Fruit fly (Drosophila melanogaster): ENCODE results near the gene Ulp1.

Ulp1 gene

dm6 chrX:19152570-19153287 lies 55.3 kb downstream of the Ulp1 start:
- TF ChIP-seq CG13894 (tag; optimal IDR thresholded peaks at IDR 0.05) (no peak), Atf3 (GFP tag; optimal IDR thresholded peaks at IDR 0.05) (no peak), CG17802 (tag; optimal IDR thresholded peaks at IDR 0.05) (no peak), CG17361 (GFP tag; IDR thresholded peaks at IDR 0.05) (peak; percentile 83), CG18262 (tag; optimal IDR thresholded peaks at IDR 0.05) (peak; percentile 76), CG34376 (GFP tag; optimal IDR thresholded peaks at IDR 0.05) (no peak), CG10274 (GFP tag; optimal IDR thresholded peaks at IDR 0.05) (peak; percentile 3), CG11696 (GFP tag; IDR thresholded peaks at IDR 0.05) (no peak), crol (GFP tag; IDR thresholded peaks at IDR 0.05) (no peak), CG15011 (GFP tag; optimal IDR thresholded peaks at IDR 0.05) (no peak), CG4730 (GFP tag; IDR thresholded peaks at IDR 0.05) (0 out of 2 replicates have a peak, but pooled peaks have one; percentile 27), HmgD (GFP tag; optimal IDR thresholded peaks at IDR 0.05) (no peak), Side (GFP tag; optimal IDR thresholded peaks at IDR 0.05) (no peak), sens (GFP tag) (peak; percentile 85), E2f1 (GFP tag; IDR thresholded peaks at IDR 0.05) (peak; percentile 39; the same call in 1 of the 2 replicates), H2.0 (GFP tag; IDR thresholded peaks at IDR 0.05) (no peak), Pdp1 (GFP tag; optimal IDR thresholded peaks at IDR 0.05) (peak in 1 of 2 experiments; percentile 16), cg (GFP tag; optimal IDR thresholded peaks at IDR 0.05) (no peak), eve (GFP tag; optimal IDR thresholded peaks at IDR 0.05) (peak in 1 of 2 experiments; percentile 77), CG30020 (tag; optimal IDR thresholded peaks at IDR 0.05) (no peak), CG14710 (tag; optimal IDR thresholded peaks at IDR 0.05) (peak; percentile 60), CG10462 (GFP tag; optimal IDR thresholded peaks at IDR 0.05) (peak; percentile 32), Fer1 (GFP tag; optimal IDR thresholded peaks at IDR 0.05) (peak; percentile 22), Oli (tag; optimal IDR thresholded peaks at IDR 0.05) (peak; percentile 77), dan (GFP tag; IDR thresholded peaks at IDR 0.05) (no peak), CG1602 (GFP tag; optimal IDR thresholded peaks at IDR 0.05) (peak; percentile 56), CG6813 (GFP tag; optimal IDR thresholded peaks at IDR 0.05) (no peak), CG15696 (tag; optimal IDR thresholded peaks at IDR 0.05) (peak; percentile 41), bsh (GFP tag; optimal IDR thresholded peaks at IDR 0.05) (peak in 1 of 2 experiments; percentile 69), az2 (GFP tag; optimal IDR thresholded peaks at IDR 0.05) (peak; percentile 53), Hmr (GFP tag; optimal IDR thresholded peaks at IDR 0.05) (peak; percentile 17), vnd (GFP tag; IDR thresholded peaks at IDR 0.05; ENCODE audit: partially characterized antibody) (no peak), CG8290 (GFP tag; optimal IDR thresholded peaks at IDR 0.05) (no peak), CG8290 (tag; optimal IDR thresholded peaks at IDR 0.05) (no peak), grau (tag; optimal IDR thresholded peaks at IDR 0.05) (peak; percentile 61), CG15514 (GFP tag; optimal IDR thresholded peaks at IDR 0.05) (peak; percentile 1), so (GFP tag; IDR thresholded peaks at IDR 0.05) (0 out of 3 replicates have a peak, but pooled peaks have one; percentile 8), dysf (GFP tag; IDR thresholded peaks at IDR 0.05) (peak; percentile 61), CG18011 (GFP tag; optimal IDR thresholded peaks at IDR 0.05) (no peak), Spps (tag; optimal IDR thresholded peaks at IDR 0.05) (peak; percentile 14), CG11247 (GFP tag; IDR thresholded peaks at IDR 0.05) (0 out of 2 replicates have a peak, but pooled peaks have one; percentile 19), H15 (GFP tag; IDR thresholded peaks at IDR 0.05) (no peak), CG11398 (GFP tag; optimal IDR thresholded peaks at IDR 0.05) (no peak), Meics (GFP tag; optimal IDR thresholded peaks at IDR 0.05) (peak; percentile 60), salm (tag; optimal IDR thresholded peaks at IDR 0.05) (peak; percentile 39), HHEX (GFP tag; optimal IDR thresholded peaks at IDR 0.05) (peak; percentile 40), wek (GFP tag; optimal IDR thresholded peaks at IDR 0.05) (no peak), CG10209 (GFP tag; optimal IDR thresholded peaks at IDR 0.05) (peak; percentile 50), CG32772 (GFP tag; IDR thresholded peaks at IDR 0.05) (peak; percentile 18; the same call in 1 of the 2 replicates)

Data from whole organism, embryonic.